Fruit fly (Drosophila melanogaster) Kc167 (cell line): ENCODE results near the gene ranshi.

Experiments used
- Myc ChIP-seq: fragments of >200 bp; optimal IDR thresholded peaks from 2 replicates; lab custom pipeline; 2017; ENCODE audit warnings: missing external identifiers
- h ChIP-seq: fragments of >200 bp; optimal IDR thresholded peaks from 3 replicates; lab custom pipeline; 2018; ENCODE audit warnings: missing external identifiers
- insv ChIP-seq: fragments of >200 bp; optimal IDR thresholded peaks from 3 replicates; lab custom pipeline; 2018; ENCODE audit warnings: missing external identifiers
- psq ChIP-seq: fragments of >200 bp; optimal IDR thresholded peaks from 2 replicates; lab custom pipeline; 2017; ENCODE audit warnings: missing external identifiers
- ttk ChIP-seq: sonication (Bioruptor generic); optimal IDR thresholded peaks from 2 replicates; lab custom pipeline; 2017; ENCODE audit warnings: missing external identifiers

dm6 chr3R:8715851-8716550 lies 13.5 kb downstream of the ranshi start, which contains the start of gene TMEM216:
- TF ChIP-seq h (no peak), Myc (lab: Kevin White, UChicago) (no peak), ttk (lab: Kevin White, UChicago) (no peak), insv (lab: Kevin White, UChicago) (no peak), psq (no peak)
